Fruit fly (Drosophila melanogaster) whole organism, embryonic: ENCODE data around the gene RpL32.

ENCODE experiments used
- ATbp ChIP-seq: fragments of 200-800 bp; sonication (Bioruptor generic); optimal IDR thresholded peaks from 2 replicates; lab custom pipeline; 2017; ENCODE audit warnings: missing biosample characterization, mild to moderate bottlenecking, missing genetic modification characterization, missing genetic modification reagents
- Atf6 ChIP-seq: fragments of 200-800 bp; sonication (Bioruptor generic); IDR thresholded peaks from 2 replicates; pipeline ENCODE4 v1.3.6; 2022; ENCODE audit warnings: missing biosample characterization, missing genetic modification characterization
- Awh ChIP-seq: fragments of 200-800 bp; sonication (Bioruptor generic); IDR thresholded peaks from 2 replicates; pipeline ENCODE4, ENCODE4 v1.3.6; 2022; ENCODE audit warnings: missing biosample characterization, missing genetic modification characterization
- Bgb ChIP-seq: fragments of 200-800 bp; sonication (Bioruptor generic); IDR thresholded peaks from 2 replicates; pipeline ENCODE4 v1.3.6; 2022; ENCODE audit warnings: missing biosample characterization, missing genetic modification characterization; ENCODE audit not compliant: partially characterized antibody
- CG1024 ChIP-seq: fragments of 200-800 bp; sonication (Bioruptor generic); IDR thresholded peaks from 2 replicates; pipeline ENCODE4 v1.3.6; 2022; ENCODE audit warnings: missing biosample characterization, missing genetic modification characterization
- CG10959 ChIP-seq: fragments of 200-800 bp; sonication (Bioruptor generic); IDR thresholded peaks from 2 replicates; pipeline ENCODE4 v1.3.6; 2022; ENCODE audit warnings: missing biosample characterization, missing genetic modification characterization
- CG11560 ChIP-seq: fragments of 200-800 bp; sonication (Bioruptor generic); IDR thresholded peaks from 3 replicates; pipeline ENCODE4 v1.3.6; 2022; ENCODE audit warnings: missing biosample characterization, missing genetic modification characterization
- CG11696 ChIP-seq: fragments of 200-800 bp; sonication (Bioruptor generic); IDR thresholded peaks from 2 replicates; pipeline ENCODE4 v1.3.6; 2022; ENCODE audit warnings: missing biosample characterization, missing genetic modification characterization
- CG12071 ChIP-seq: fragments of 200-800 bp; sonication (Bioruptor generic); optimal IDR thresholded peaks from 3 replicates; lab custom pipeline; 2018; ENCODE audit warnings: missing biosample characterization, mild to moderate bottlenecking, missing genetic modification characterization
- CG1529 ChIP-seq: fragments of 200-800 bp; sonication (Bioruptor generic); optimal IDR thresholded peaks from 3 replicates; lab custom pipeline; 2018; ENCODE audit warnings: missing biosample characterization, missing genetic modification characterization
- CG17612 ChIP-seq: fragments of 200-800 bp; sonication (Bioruptor generic); IDR thresholded peaks from 2 replicates; pipeline ENCODE4 v1.3.6; 2022; ENCODE audit warnings: missing biosample characterization, missing genetic modification characterization
- CG17912 ChIP-seq: fragments of 200-800 bp; sonication (Bioruptor generic); optimal IDR thresholded peaks from 2 replicates; lab custom pipeline; 2018; ENCODE audit warnings: missing biosample characterization, mild to moderate bottlenecking, missing genetic modification characterization
- CG31441 ChIP-seq: fragments of 200-800 bp; sonication (Bioruptor generic); IDR thresholded peaks from 2 replicates; pipeline ENCODE4 v1.3.6; 2022; ENCODE audit warnings: missing biosample characterization, missing genetic modification characterization
- CG34376 ChIP-seq: fragments of 200-800 bp; sonication (Bioruptor generic); optimal IDR thresholded peaks from 2 replicates; lab custom pipeline; 2018; ENCODE audit warnings: missing biosample characterization, mild to moderate bottlenecking, missing genetic modification characterization
- CG6683 ChIP-seq: fragments of 200-800 bp; sonication (Bioruptor generic); optimal IDR thresholded peaks from 2 replicates; lab custom pipeline; 2017; ENCODE audit warnings: missing biosample characterization, mild to moderate bottlenecking, missing genetic modification characterization, missing genetic modification reagents
- CG8290 ChIP-seq, 3 experiments: fragments of 200-800 bp; sonication (Bioruptor generic); optimal IDR thresholded peaks; 2 replicates each; lab custom pipeline; 2016 to 2019; ENCODE audit warnings: missing biosample characterization in 3 of 3, missing genetic modification characterization in 3 of 3, mild to moderate bottlenecking in 2 of 3, moderate library complexity in 1 of 3
- CG9817 ChIP-seq: fragments of 200-800 bp; sonication (Bioruptor generic); optimal IDR thresholded peaks from 2 replicates; lab custom pipeline; 2018; ENCODE audit warnings: missing biosample characterization, mild to moderate bottlenecking, missing genetic modification characterization, moderate library complexity
- Chrac-16 ChIP-seq: fragments of 200-800 bp; sonication (Bioruptor generic); optimal IDR thresholded peaks from 3 replicates; lab custom pipeline; 2016; ENCODE audit warnings: missing biosample characterization, missing genetic modification characterization
- Doc2 ChIP-seq: fragments of 200-800 bp; sonication (Bioruptor generic); IDR thresholded peaks from 2 replicates; pipeline ENCODE4 v1.3.6; 2022; ENCODE audit warnings: missing biosample characterization, missing genetic modification characterization
- Eip74EF ChIP-seq, 2 experiments: fragments of 200-800 bp in 1 of 2; fragments of >200 bp in 1 of 2; sonication (Bioruptor generic) in 1 of 2; optimal IDR thresholded peaks; 2 replicates each; lab custom pipeline; 2017 to 2019; ENCODE audit warnings: missing biosample characterization in 2 of 2, missing genetic modification characterization in 2 of 2, mild to moderate bottlenecking in 1 of 2, moderate library complexity in 1 of 2
- Ets65A ChIP-seq: fragments of 200-800 bp; sonication (Bioruptor generic); peaks from one replicate; lab custom pipeline; 2016; ENCODE audit warnings: missing biosample characterization, missing genetic modification characterization
- Nf-YB ChIP-seq: fragments of 200-800 bp; sonication (Bioruptor generic); optimal IDR thresholded peaks from 3 replicates; lab custom pipeline; 2019; ENCODE audit warnings: missing biosample characterization, mild to moderate bottlenecking, missing genetic modification characterization, moderate library complexity
- Rfx ChIP-seq: fragments of 200-800 bp; sonication (Bioruptor generic); IDR thresholded peaks from 2 replicates; pipeline ENCODE4 v1.3.6; 2022; ENCODE audit warnings: missing biosample characterization, missing genetic modification characterization
- Scr ChIP-seq: fragments of 200-800 bp; sonication (Bioruptor generic); IDR thresholded peaks from 2 replicates; pipeline ENCODE4 v1.3.6; 2022; ENCODE audit warnings: missing biosample characterization, missing genetic modification characterization; ENCODE audit not compliant: partially characterized antibody
- Side ChIP-seq: fragments of 200-800 bp; sonication (Bioruptor generic); optimal IDR thresholded peaks from 2 replicates; lab custom pipeline; 2016; ENCODE audit warnings: missing biosample characterization, missing genetic modification characterization
- Xbp1 ChIP-seq: fragments of 200-800 bp; sonication (Bioruptor generic); optimal IDR thresholded peaks from 3 replicates; lab custom pipeline; 2016; ENCODE audit warnings: missing biosample characterization, mild to moderate bottlenecking, missing genetic modification characterization
- ara ChIP-seq: fragments of 200-800 bp; sonication (Bioruptor generic); IDR thresholded peaks from 2 replicates; pipeline ENCODE4 v1.3.6; 2022; ENCODE audit warnings: missing biosample characterization, missing genetic modification characterization
- bsh ChIP-seq, 2 experiments: fragments of 200-800 bp; sonication (Bioruptor generic); optimal IDR thresholded peaks; 2 replicates each; lab custom pipeline; 2017 to 2018; ENCODE audit warnings: mild to moderate bottlenecking in 2 of 2, missing biosample characterization in 2 of 2, missing genetic modification characterization in 2 of 2, moderate library complexity in 1 of 2
- ci ChIP-seq: fragments of 200-800 bp; sonication (Bioruptor generic); IDR thresholded peaks from 3 replicates; pipeline ENCODE4 v1.3.6; 2022; ENCODE audit warnings: missing biosample characterization, missing genetic modification characterization
- dysf ChIP-seq: fragments of 200-800 bp; sonication (Bioruptor generic); IDR thresholded peaks from 3 replicates; pipeline ENCODE4 v1.3.6; 2022; ENCODE audit warnings: missing biosample characterization, missing genetic modification characterization
- eve ChIP-seq, 2 experiments: fragments of >200 bp; optimal IDR thresholded peaks; 2 replicates each; lab custom pipeline; 2017; ENCODE audit warnings: missing biosample characterization in 2 of 2, missing genetic modification characterization in 2 of 2
- fd64A ChIP-seq: fragments of 200-800 bp; sonication (Bioruptor generic); optimal IDR thresholded peaks from 3 replicates; lab custom pipeline; 2018; ENCODE audit warnings: missing biosample characterization, mild to moderate bottlenecking, missing genetic modification characterization
- fru ChIP-seq: fragments of >200 bp; optimal IDR thresholded peaks from 2 replicates; lab custom pipeline; 2017
- gcm ChIP-seq: fragments of 200-800 bp; sonication (Bioruptor generic); optimal IDR thresholded peaks from 2 replicates; lab custom pipeline; 2019; ENCODE audit warnings: missing biosample characterization, mild to moderate bottlenecking, missing genetic modification characterization, moderate library complexity
- gfzf ChIP-seq: fragments of 200-800 bp; sonication (Bioruptor generic); optimal IDR thresholded peaks from 2 replicates; lab custom pipeline; 2016; ENCODE audit warnings: missing biosample characterization, mild to moderate bottlenecking, missing genetic modification characterization, moderate library complexity
- gsb ChIP-seq: fragments of 200-800 bp; sonication (Bioruptor generic); IDR thresholded peaks from 2 replicates; pipeline ENCODE4 v1.3.6; 2022; ENCODE audit warnings: missing biosample characterization, missing genetic modification characterization
- gt ChIP-seq: fragments of 200-800 bp; sonication (Bioruptor generic); IDR thresholded peaks from 2 replicates; pipeline ENCODE4 v1.3.6; 2022; ENCODE audit warnings: missing biosample characterization, missing genetic modification characterization
- hbn ChIP-seq: fragments of 200-800 bp; sonication (Bioruptor generic); IDR thresholded peaks from 2 replicates; pipeline ENCODE4 v1.3.6; 2022; ENCODE audit warnings: missing biosample characterization, missing genetic modification characterization; ENCODE audit not compliant: partially characterized antibody
- odd ChIP-seq: fragments of 200-800 bp; sonication (Bioruptor generic); optimal IDR thresholded peaks from 2 replicates; lab custom pipeline; 2017; ENCODE audit warnings: missing biosample characterization, mild to moderate bottlenecking, missing genetic modification characterization
- ranshi ChIP-seq: fragments of 200-800 bp; sonication (Bioruptor generic); IDR thresholded peaks from 2 replicates; pipeline ENCODE4 v1.3.6; 2022; ENCODE audit warnings: missing biosample characterization, missing genetic modification characterization
- row ChIP-seq: fragments of 200-800 bp; sonication (Bioruptor generic); IDR thresholded peaks from 3 replicates; pipeline ENCODE4 v1.3.6; 2022; ENCODE audit warnings: missing biosample characterization, missing genetic modification characterization
- sens ChIP-seq: fragments of 200-800 bp; sonication (Bioruptor generic); peaks from one replicate; lab custom pipeline; 2016; ENCODE audit warnings: missing biosample characterization, missing genetic modification characterization
- sens-2 ChIP-seq: fragments of 200-800 bp; sonication (Bioruptor generic); IDR thresholded peaks from 2 replicates; pipeline ENCODE4 v1.3.6; 2022; ENCODE audit warnings: missing biosample characterization, missing genetic modification characterization
- sr ChIP-seq: fragments of 200-800 bp; sonication (Bioruptor generic); IDR thresholded peaks from 3 replicates; pipeline ENCODE4 v1.3.6; 2022; ENCODE audit warnings: missing biosample characterization, missing genetic modification characterization
- tx ChIP-seq: fragments of 200-800 bp; sonication (Bioruptor generic); optimal IDR thresholded peaks from 2 replicates; lab custom pipeline; 2016; ENCODE audit warnings: missing biosample characterization, missing genetic modification characterization
- unc-4 ChIP-seq: fragments of 200-800 bp; sonication (Bioruptor generic); IDR thresholded peaks from 2 replicates; pipeline ENCODE4 v1.3.6; 2022; ENCODE audit warnings: missing biosample characterization, missing genetic modification characterization; ENCODE audit not compliant: partially characterized antibody
- vvl ChIP-seq: fragments of 200-800 bp; sonication (Bioruptor generic); IDR thresholded peaks from 2 replicates; pipeline ENCODE4 v1.3.6; 2022; ENCODE audit warnings: missing biosample characterization, missing genetic modification characterization
- wor ChIP-seq: fragments of 200-800 bp; sonication (Bioruptor generic); IDR thresholded peaks from 2 replicates; pipeline ENCODE4 v1.3.6; 2022; ENCODE audit warnings: missing biosample characterization, missing genetic modification characterization

RpL32 gene

DNA sequence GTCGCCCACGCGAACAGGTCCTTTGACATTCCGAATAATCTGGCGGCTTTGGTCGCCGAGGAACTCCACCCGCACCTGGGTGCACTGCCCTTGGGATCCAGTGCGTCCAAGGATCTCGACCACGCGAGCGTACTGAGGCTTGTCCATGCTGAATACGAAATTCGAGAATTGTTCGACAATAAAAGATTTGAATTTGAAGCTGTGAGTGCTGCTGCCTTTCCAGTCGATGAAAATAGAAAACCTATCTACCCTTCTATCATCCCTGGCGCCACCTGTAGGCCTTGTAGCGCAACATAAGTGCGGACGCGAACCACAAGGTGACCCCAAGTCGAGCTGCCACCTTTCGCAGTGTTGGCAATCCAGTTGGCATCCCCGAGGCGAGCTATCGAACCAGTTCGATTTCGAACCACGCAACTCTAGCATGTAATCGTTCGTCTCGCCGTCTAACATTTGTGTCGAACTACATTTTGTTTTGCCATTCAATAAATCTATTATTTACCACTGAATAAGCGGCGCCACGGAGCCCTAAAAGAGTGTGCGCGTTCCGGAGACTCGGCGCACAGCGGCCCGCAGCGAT lies 23.4 kb downstream of the RpL32 start, which contains the start of the genes RpS28a and Axn (continued):
- TF ChIP-seq sr (GFP tag; lab: Robert Waterston, UW) (no peak), Scr (GFP tag; lab: Robert Waterston, UW) (peak; percentile 58; the same call in 1 of the 2 replicates), Bgb (GFP tag; lab: Robert Waterston, UW) (peak; percentile 53), ara (no peak), hbn (GFP tag; lab: Robert Waterston, UW) (peak; percentile 42; the same call in 1 of the 2 replicates), gfzf (GFP tag; lab: Kevin White, UChicago) (peak; percentile 47), CG10959 (no peak), Doc2 (GFP tag; lab: Robert Waterston, UW) (no peak), Ets65A (GFP tag; lab: Kevin White, UChicago) (peak; percentile 51), Awh (no peak), sens (GFP tag; lab: Kevin White, UChicago) (peak; percentile 77), CG17912 (GFP tag; lab: Kevin White, UChicago) (peak; percentile 32), CG9817 (tag; lab: Kevin White, UChicago) (peak; percentile 31), Rfx (GFP tag; lab: Robert Waterston, UW) (peak; percentile 48), CG17612 (no peak), ranshi (GFP tag; lab: Robert Waterston, UW) (no peak), row (peak; percentile 26; the same call in 2 of the 3 replicates), CG11560 (tag; lab: Robert Waterston, UW) (no peak), sens-2 (GFP tag; lab: Robert Waterston, UW) (no peak), CG1529 (GFP tag; lab: Kevin White, UChicago) (no peak), Eip74EF (GFP tag; optimal IDR thresholded peaks at IDR 0.05; lab: Kevin White, UChicago) (no peak), gcm (GFP tag; lab: Kevin White, UChicago) (no peak), fd64A (GFP tag; lab: Kevin White, UChicago) (no peak)
- TF ChIP-seq, all 482 proteins: peak for 110

DNA sequence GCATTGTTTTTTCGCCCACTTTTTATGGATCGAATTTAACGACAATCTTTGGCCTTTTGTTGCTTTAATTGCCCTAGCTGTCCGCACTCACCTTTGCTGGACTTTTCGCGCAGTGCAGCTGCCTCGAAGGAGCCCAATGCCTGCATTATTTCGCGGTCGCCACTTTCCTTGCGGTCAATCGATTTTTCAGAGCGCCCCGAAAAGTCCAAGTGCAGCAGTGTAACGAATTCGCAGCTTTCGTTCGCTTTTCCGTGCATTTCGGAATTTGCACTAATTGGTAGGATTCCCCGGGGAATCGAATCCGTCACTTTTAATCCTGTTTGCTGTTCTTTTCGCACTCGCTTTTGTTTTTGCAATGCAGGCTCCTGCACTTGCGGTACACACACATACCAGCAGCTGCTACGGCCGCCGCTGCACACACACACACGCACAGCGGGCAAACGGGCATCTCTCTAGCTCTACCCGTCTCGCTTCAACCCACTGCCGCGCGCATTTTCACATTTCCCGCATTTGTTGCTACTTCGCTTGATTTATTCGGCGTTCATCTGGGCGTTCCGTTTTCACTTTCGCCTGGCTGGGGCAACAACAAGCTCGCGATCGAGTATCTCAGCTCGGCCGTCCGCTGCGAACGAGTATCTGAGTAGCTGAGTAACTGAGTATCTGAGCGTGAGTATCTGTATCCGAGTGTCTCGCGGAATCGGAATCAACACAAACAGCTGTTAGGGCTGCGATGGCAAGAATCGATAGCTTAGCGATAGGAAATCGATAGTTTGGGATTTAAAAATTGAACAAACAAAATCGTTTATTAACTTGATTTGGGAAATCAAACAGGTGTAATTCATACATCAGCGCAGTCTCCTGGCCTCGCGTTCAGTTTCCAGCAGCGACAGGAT lies 24.2 kb downstream of the RpL32 start, which contains the start of gene Mgat2:
TSS of gene Mgat2 (minus strand) at position 663 of the 893 bp plus-strand sequence.
- no peak for TF ChIP-seq eve (GFP tag; optimal IDR thresholded peaks at IDR 0.05; lab: Kevin White, UChicago)
- TF ChIP-seq CG1024, result no peak; the same call in 1 of the 2 replicates
- no peak for TF ChIP-seq Xbp1 (GFP tag; lab: Kevin White, UChicago)
- peak; percentile 44 for TF ChIP-seq CG12071 (GFP tag; lab: Kevin White, UChicago)
- peak; percentile 84 for TF ChIP-seq CG34376 (GFP tag; lab: Kevin White, UChicago)
- TF ChIP-seq ci (GFP tag; lab: Robert Waterston, UW), result peak; percentile 78
- no peak for TF ChIP-seq dysf (GFP tag; lab: Robert Waterston, UW)
- TF ChIP-seq CG11696 (GFP tag; lab: Robert Waterston, UW), result 0 out of 2 replicates have a peak, but pooled peaks have one; percentile 7
- TF ChIP-seq tx (GFP tag; lab: Kevin White, UChicago), result no peak
- no peak for TF ChIP-seq Chrac-16 (GFP tag; lab: Kevin White, UChicago)
- no peak for TF ChIP-seq wor (GFP tag; lab: Robert Waterston, UW)
- peak; percentile 91 for TF ChIP-seq unc-4 (GFP tag; lab: Robert Waterston, UW)
- TF ChIP-seq CG8290 (GFP tag; optimal IDR thresholded peaks at IDR 0.05; lab: Kevin White, UChicago), result no peak
- peak in 1 of 2 experiments; percentile 73 for TF ChIP-seq CG8290 (tag; optimal IDR thresholded peaks at IDR 0.05; lab: Kevin White, UChicago)
- peak; percentile 18 to 61 for TF ChIP-seq bsh (GFP tag; optimal IDR thresholded peaks at IDR 0.05; lab: Kevin White, UChicago)
- TF ChIP-seq CG6683 (GFP tag; lab: Kevin White, UChicago), result peak; percentile 10
- peak; percentile 84 for TF ChIP-seq vvl (GFP tag; lab: Robert Waterston, UW)
- TF ChIP-seq Side (GFP tag; lab: Kevin White, UChicago), result peak; percentile 63
- TF ChIP-seq Atf6 (GFP tag; lab: Robert Waterston, UW), result peak; percentile 55; the same call in 1 of the 2 replicates
- TF ChIP-seq gsb (GFP tag; lab: Robert Waterston, UW), result no peak
- TF ChIP-seq odd, result peak; percentile 69
- no peak for TF ChIP-seq fru
- TF ChIP-seq Nf-YB, result peak; percentile 57
- TF ChIP-seq ATbp (GFP tag; lab: Kevin White, UChicago), result peak; percentile 1
- peak; percentile 87 for TF ChIP-seq Ets65A (GFP tag; lab: Kevin White, UChicago)
- peak; percentile 48; the same call in 1 of the 2 replicates for TF ChIP-seq CG31441 (GFP tag; lab: Robert Waterston, UW)
- peak; percentile 33; the same call in 1 of the 2 replicates for TF ChIP-seq gt (GFP tag; lab: Robert Waterston, UW)
